Worm (Caenorhabditis elegans): ENCODE results near the gene nlp-68.

The nlp-68 gene

DNA sequence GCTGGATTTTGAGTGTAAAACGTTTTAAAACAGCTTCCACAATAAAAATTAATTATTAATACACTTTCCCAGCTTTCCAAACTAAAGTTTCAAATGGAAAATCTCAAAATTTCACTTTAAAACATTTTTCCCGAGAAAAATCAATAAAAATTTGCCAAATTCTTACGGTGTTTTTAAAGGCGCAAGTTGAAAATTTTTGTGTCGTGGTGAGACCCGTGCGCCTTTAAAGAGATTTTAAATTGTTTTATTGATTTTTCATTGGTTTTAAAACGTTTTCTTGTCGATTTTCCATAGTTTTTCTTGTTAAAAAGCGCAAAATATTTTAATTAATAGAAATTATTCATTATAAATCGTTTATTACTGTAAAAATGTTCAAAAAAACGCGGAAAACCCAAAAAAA, 22.9 kb upstream of the nlp-68 start, which contains the start of gene Y45F3A.1:
Gene Y45F3A.1, minus strand, starts transcription at position 12 of the 400 bp plus-strand sequence.
- TF ChIP-seq ceh-36 (tag; optimal IDR thresholded peaks at IDR 0.05) (no peak), flt-1 (GFP tag; IDR thresholded peaks at IDR 0.05) (no peak), ceh-13 (GFP tag; optimal IDR thresholded peaks at IDR 0.05) (no peak), tbx-11 (GFP tag; IDR thresholded peaks at IDR 0.05) (no peak), scrt-1 (GFP tag; IDR thresholded peaks at IDR 0.05) (no peak), hnd-1 (tag; optimal IDR thresholded peaks at IDR 0.05) (no peak), tbx-37 (GFP tag; conservative IDR thresholded peaks at IDR 0.05) (no peak), pes-1 (GFP tag; IDR thresholded peaks at IDR 0.05) (no peak), sea-1 (GFP tag; conservative IDR thresholded peaks at IDR 0.05) (no peak), ets-7 (tag; optimal IDR thresholded peaks at IDR 0.05) (no peak), aly-1 (tag; optimal IDR thresholded peaks at IDR 0.05) (no peak), ama-1 (optimal IDR thresholded peaks at IDR 0.05) (no peak), hmbx-1 (tag; optimal IDR thresholded peaks at IDR 0.05) (no peak), F13C5.2 (tag; optimal IDR thresholded peaks at IDR 0.05) (no peak)

- TF ChIP-seq tbx-11 (GFP tag; IDR thresholded peaks at IDR 0.05): no peak
- TF ChIP-seq F13C5.2 (tag; optimal IDR thresholded peaks at IDR 0.05): no peak
- no peak for TF ChIP-seq sea-1 (GFP tag; conservative IDR thresholded peaks at IDR 0.05)
- no peak for TF ChIP-seq aly-1 (tag; optimal IDR thresholded peaks at IDR 0.05)
- no peak for TF ChIP-seq hmg-4 (GFP tag; optimal IDR thresholded peaks at IDR 0.05)
- no peak for TF ChIP-seq B0310.2 (tag; optimal IDR thresholded peaks at IDR 0.05)
- TF ChIP-seq ets-7 (tag; optimal IDR thresholded peaks at IDR 0.05): no peak
Observed at ce11 chrIII:10560296-10560695, 21.3 kb upstream of the nlp-68 start, which contains the start of gene rab-30. Gene rab-30, plus strand, starts transcription at chrIII:10560596.

ce11 chrIII:10557910-10558309, 18.9 kb upstream of the nlp-68 start, which contains the start of gene T21C12.4:
Gene T21C12.4, minus strand, starts transcription at chrIII:10558010.
- TF ChIP-seq tbx-37 (GFP tag; conservative IDR thresholded peaks at IDR 0.05) (no peak), hmbx-1 (tag; optimal IDR thresholded peaks at IDR 0.05) (no peak), F13C5.2 (tag; optimal IDR thresholded peaks at IDR 0.05) (no peak), scrt-1 (GFP tag; IDR thresholded peaks at IDR 0.05) (no peak), tra-4 (tag; optimal IDR thresholded peaks at IDR 0.05) (no peak)

DNA sequence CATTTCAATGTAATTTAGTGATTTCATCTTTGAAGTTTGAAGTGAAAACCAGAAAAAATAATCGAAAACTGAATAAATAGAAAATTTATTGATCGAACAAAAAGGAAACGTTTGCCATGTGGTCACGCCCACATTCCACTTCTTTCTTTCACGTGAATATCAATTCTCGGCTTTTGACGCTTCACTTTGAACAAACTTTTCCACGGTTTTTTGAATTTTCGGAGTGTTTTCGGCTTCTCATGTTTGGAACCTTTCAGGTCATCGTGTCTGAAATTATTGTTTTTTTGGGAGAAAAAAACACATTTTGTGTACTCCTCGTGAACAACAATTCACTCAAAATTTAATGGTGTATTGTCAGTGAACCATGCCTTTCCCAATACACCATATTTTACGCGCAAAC, 14.0 kb upstream of the nlp-68 start, which contains the start of gene T21C12.8:
Gene T21C12.8, minus strand, starts transcription at position 101 of the 400 bp plus-strand sequence.
- TF ChIP-seq tbx-11 (GFP tag; IDR thresholded peaks at IDR 0.05) (no peak), pes-1 (GFP tag; IDR thresholded peaks at IDR 0.05) (no peak), flt-1 (GFP tag; IDR thresholded peaks at IDR 0.05) (no peak), hnd-1 (tag; optimal IDR thresholded peaks at IDR 0.05) (no peak), ceh-13 (GFP tag; optimal IDR thresholded peaks at IDR 0.05) (no peak), sea-1 (GFP tag; conservative IDR thresholded peaks at IDR 0.05) (no peak), tra-4 (tag; optimal IDR thresholded peaks at IDR 0.05) (no peak)

- TF ChIP-seq tbx-11 (GFP tag; IDR thresholded peaks at IDR 0.05) (no peak), F13C5.2 (tag; optimal IDR thresholded peaks at IDR 0.05) (no peak), sea-1 (GFP tag; conservative IDR thresholded peaks at IDR 0.05) (no peak), ets-7 (tag; optimal IDR thresholded peaks at IDR 0.05) (no peak), tra-4 (tag; optimal IDR thresholded peaks at IDR 0.05) (no peak), scrt-1 (GFP tag; IDR thresholded peaks at IDR 0.05) (no peak), tbx-37 (GFP tag; conservative IDR thresholded peaks at IDR 0.05) (no peak), flt-1 (GFP tag; IDR thresholded peaks at IDR 0.05) (no peak), hmbx-1 (tag; optimal IDR thresholded peaks at IDR 0.05) (no peak), pes-1 (GFP tag; IDR thresholded peaks at IDR 0.05) (no peak), ceh-36 (tag; optimal IDR thresholded peaks at IDR 0.05) (no peak), ceh-13 (GFP tag; optimal IDR thresholded peaks at IDR 0.05) (no peak), B0310.2 (tag; optimal IDR thresholded peaks at IDR 0.05) (no peak), hmg-4 (GFP tag; optimal IDR thresholded peaks at IDR 0.05) (no peak), ama-1 (optimal IDR thresholded peaks at IDR 0.05) (no peak), hnd-1 (tag; optimal IDR thresholded peaks at IDR 0.05) (no peak), aly-1 (tag; optimal IDR thresholded peaks at IDR 0.05) (no peak)
Observed at ce11 chrIII:10537558-10537957, 1.4 kb downstream of the nlp-68 start.

ce11 chrIII:10537003-10537402, 2.0 kb downstream of the nlp-68 start:
- TF ChIP-seq tbx-37 (GFP tag; conservative IDR thresholded peaks at IDR 0.05) (no peak), hmg-4 (GFP tag; optimal IDR thresholded peaks at IDR 0.05) (no peak), ets-7 (tag; optimal IDR thresholded peaks at IDR 0.05) (no peak)

- TF ChIP-seq tra-4 (tag; optimal IDR thresholded peaks at IDR 0.05): no peak
- no peak for TF ChIP-seq ama-1 (optimal IDR thresholded peaks at IDR 0.05)
- TF ChIP-seq flt-1 (GFP tag; IDR thresholded peaks at IDR 0.05): no peak
- TF ChIP-seq tbx-37 (GFP tag; conservative IDR thresholded peaks at IDR 0.05): no peak
- no peak for TF ChIP-seq sea-1 (GFP tag; conservative IDR thresholded peaks at IDR 0.05)
- no peak for TF ChIP-seq B0310.2 (tag; optimal IDR thresholded peaks at IDR 0.05)
- no peak for TF ChIP-seq scrt-1 (GFP tag; IDR thresholded peaks at IDR 0.05)
- no peak for TF ChIP-seq ceh-13 (GFP tag; optimal IDR thresholded peaks at IDR 0.05)
- TF ChIP-seq hnd-1 (tag; optimal IDR thresholded peaks at IDR 0.05): no peak
- no peak for TF ChIP-seq tbx-11 (GFP tag; IDR thresholded peaks at IDR 0.05)
- no peak for TF ChIP-seq hmbx-1 (tag; optimal IDR thresholded peaks at IDR 0.05)
- no peak for TF ChIP-seq pes-1 (GFP tag; IDR thresholded peaks at IDR 0.05)
- no peak for TF ChIP-seq F13C5.2 (tag; optimal IDR thresholded peaks at IDR 0.05)
- no peak for TF ChIP-seq hmg-4 (GFP tag; optimal IDR thresholded peaks at IDR 0.05)
- TF ChIP-seq aly-1 (tag; optimal IDR thresholded peaks at IDR 0.05): no peak
- no peak for TF ChIP-seq ceh-36 (tag; optimal IDR thresholded peaks at IDR 0.05)
- no peak for TF ChIP-seq ets-7 (tag; optimal IDR thresholded peaks at IDR 0.05)
Observed at ce11 chrIII:10536087-10536723, 2.8 kb downstream of the nlp-68 start.

DNA sequence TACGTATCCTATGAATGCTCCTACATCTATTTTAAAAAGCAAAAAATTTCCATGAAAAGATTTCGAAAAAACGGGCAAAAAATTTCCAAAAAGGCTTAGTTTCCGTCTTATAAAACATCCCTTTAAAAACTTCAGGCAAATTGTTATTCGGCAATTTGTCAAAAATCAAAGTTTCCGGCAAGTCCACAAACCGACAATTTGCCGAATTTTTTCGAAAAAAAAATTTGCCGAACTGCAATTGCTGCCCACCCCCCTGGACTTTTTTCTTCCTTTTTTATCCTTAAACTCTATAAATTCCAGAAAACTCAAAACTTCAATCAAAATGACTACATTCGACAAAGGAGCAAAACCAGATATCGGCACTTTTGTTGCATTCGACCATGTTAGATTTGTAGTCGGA, 3.7 kb downstream of the nlp-68 start, which contains the start of gene hpd-1:
Gene hpd-1, plus strand, starts transcription at position 301 of the 400 bp plus-strand sequence.
- no peak for TF ChIP-seq pes-1 (GFP tag; IDR thresholded peaks at IDR 0.05)
- TF ChIP-seq sea-1 (GFP tag; conservative IDR thresholded peaks at IDR 0.05): no peak
- no peak for TF ChIP-seq tbx-37 (GFP tag; conservative IDR thresholded peaks at IDR 0.05)
- no peak for TF ChIP-seq ceh-36 (tag; optimal IDR thresholded peaks at IDR 0.05)
- no peak for TF ChIP-seq hmbx-1 (tag; optimal IDR thresholded peaks at IDR 0.05)
- TF ChIP-seq F13C5.2 (tag; optimal IDR thresholded peaks at IDR 0.05): no peak
- TF ChIP-seq hmg-4 (GFP tag; optimal IDR thresholded peaks at IDR 0.05): no peak
- TF ChIP-seq tra-4 (tag; optimal IDR thresholded peaks at IDR 0.05): no peak
- TF ChIP-seq hnd-1 (tag; optimal IDR thresholded peaks at IDR 0.05): no peak
- TF ChIP-seq tbx-11 (GFP tag; IDR thresholded peaks at IDR 0.05): no peak
- TF ChIP-seq flt-1 (GFP tag; IDR thresholded peaks at IDR 0.05): no peak
- no peak for TF ChIP-seq scrt-1 (GFP tag; IDR thresholded peaks at IDR 0.05)
- TF ChIP-seq aly-1 (tag; optimal IDR thresholded peaks at IDR 0.05): no peak
- no peak for TF ChIP-seq ets-7 (tag; optimal IDR thresholded peaks at IDR 0.05)
- TF ChIP-seq ceh-13 (GFP tag; optimal IDR thresholded peaks at IDR 0.05): no peak
- no peak for TF ChIP-seq B0310.2 (tag; optimal IDR thresholded peaks at IDR 0.05)
- no peak for TF ChIP-seq ama-1 (optimal IDR thresholded peaks at IDR 0.05)
